Worm (Caenorhabditis elegans): Measurements from ENCODE around the gene fbxa-189.

DNA sequence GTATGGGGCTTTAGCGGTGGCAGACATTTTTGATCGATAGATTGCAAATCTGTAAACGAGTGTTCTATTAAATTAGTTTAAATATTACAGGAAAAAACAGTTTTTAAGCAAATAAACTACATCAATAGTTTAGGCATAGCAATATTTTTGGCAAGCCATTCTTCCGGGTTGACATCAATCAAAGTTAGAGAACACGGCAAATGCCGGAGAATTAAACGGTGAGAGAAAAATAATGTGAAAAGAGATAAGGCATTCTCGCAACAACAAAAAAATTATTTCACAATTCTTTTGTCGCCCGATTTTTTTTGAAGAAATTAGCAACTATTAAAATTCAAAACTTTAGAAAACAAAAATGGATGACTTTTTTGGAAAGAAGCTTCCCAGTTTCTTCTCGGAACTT is at the start of gene fbxa-189, which contains the start of gene fbxa-188:
- TF ChIP-seq nhr-237 (tag; optimal IDR thresholded peaks at IDR 0.05) (no peak), elt-1 (tag; optimal IDR thresholded peaks at IDR 0.05; ENCODE audit: borderline replicate concordance, insufficient read depth) (no peak), mls-2 (tag; optimal IDR thresholded peaks at IDR 0.05) (no peak), nhr-28 (tag; optimal IDR thresholded peaks at IDR 0.05) (no peak), nhr-76 (tag; optimal IDR thresholded peaks at IDR 0.05) (no peak), mab-5 (tag; optimal IDR thresholded peaks at IDR 0.05) (no peak), ceh-83 (GFP tag; optimal IDR thresholded peaks at IDR 0.05) (no peak), snpc-4 (tag; optimal IDR thresholded peaks at IDR 0.05) (no peak), bed-3 (GFP tag; optimal IDR thresholded peaks at IDR 0.05) (no peak), ztf-11 (tag; optimal IDR thresholded peaks at IDR 0.05) (no peak), unc-62 (GFP tag; optimal IDR thresholded peaks at IDR 0.05) (no peak), mep-1 (tag; optimal IDR thresholded peaks at IDR 0.05) (no peak), elt-3 (tag; optimal IDR thresholded peaks at IDR 0.05) (no peak), lin-13 (tag; optimal IDR thresholded peaks at IDR 0.05) (no peak)
